Fruit fly (Drosophila melanogaster) whole organism, adult: ENCODE results near the gene CG43156.

Experiments used
- CG11617 ChIP-seq: fragments of 200-800 bp; sonication (Bioruptor generic); optimal IDR thresholded peaks from 2 replicates; lab custom pipeline; 2017; ENCODE audit warnings: mild to moderate bottlenecking, missing biosample characterization, missing genetic modification reagents, missing genetic modification characterization
- CG12768 ChIP-seq: fragments of 200-800 bp; sonication (Bioruptor generic); optimal IDR thresholded peaks from 2 replicates; lab custom pipeline; 2017; ENCODE audit warnings: missing biosample characterization, missing genetic modification characterization, mild to moderate bottlenecking, moderate library complexity, missing genetic modification reagents
- CG14711 ChIP-seq: fragments of 200-800 bp; sonication (Bioruptor generic); optimal IDR thresholded peaks from 2 replicates; lab custom pipeline; 2018; ENCODE audit warnings: missing biosample characterization, mild to moderate bottlenecking, missing genetic modification characterization, moderate library complexity
- CG33017 ChIP-seq: fragments of 200-800 bp; sonication (Bioruptor generic); optimal IDR thresholded peaks from 2 replicates; lab custom pipeline; 2018; ENCODE audit warnings: missing biosample characterization, mild to moderate bottlenecking, missing genetic modification characterization, moderate library complexity
- CG7045 ChIP-seq: fragments of 200-800 bp; sonication (Bioruptor generic); optimal IDR thresholded peaks from 2 replicates; lab custom pipeline; 2017; ENCODE audit warnings: missing biosample characterization, mild to moderate bottlenecking, missing genetic modification characterization
- CG7101 ChIP-seq: fragments of 200-800 bp; sonication (Bioruptor generic); optimal IDR thresholded peaks from 2 replicates; lab custom pipeline; 2018; ENCODE audit warnings: missing biosample characterization, mild to moderate bottlenecking, missing genetic modification characterization, moderate library complexity
- Clk ChIP-seq: fragments of 200-800 bp; sonication (Bioruptor generic); optimal IDR thresholded peaks from 2 replicates; lab custom pipeline; 2017; ENCODE audit warnings: missing biosample characterization, missing genetic modification characterization
- Crg-1 ChIP-seq: fragments of 200-800 bp; sonication (Bioruptor generic); optimal IDR thresholded peaks from 2 replicates; lab custom pipeline; 2016; ENCODE audit warnings: missing biosample characterization, missing genetic modification characterization
- Hr96 ChIP-seq: fragments of 200-800 bp; sonication (Bioruptor generic); optimal IDR thresholded peaks from 2 replicates; lab custom pipeline; 2016; ENCODE audit warnings: missing biosample characterization, missing genetic modification characterization
- bab1 ChIP-seq: fragments of 200-800 bp; sonication (Bioruptor generic); optimal IDR thresholded peaks from 3 replicates; lab custom pipeline; 2019; ENCODE audit warnings: missing biosample characterization, mild to moderate bottlenecking, missing genetic modification characterization, moderate library complexity
- cic ChIP-seq: fragments of 200-800 bp; sonication (Bioruptor generic); optimal IDR thresholded peaks from 2 replicates; lab custom pipeline; 2017; ENCODE audit warnings: missing biosample characterization, mild to moderate bottlenecking, missing genetic modification characterization, moderate library complexity
- cnc ChIP-seq, 2 experiments: fragments of >200 bp; optimal IDR thresholded peaks; 2 replicates each; lab custom pipeline; 2017
- kay ChIP-seq: fragments of 200-800 bp; sonication (Bioruptor generic); peaks from one replicate; lab custom pipeline; 2016; ENCODE audit warnings: missing biosample characterization, missing genetic modification characterization, borderline replicate concordance
- toe ChIP-seq: fragments of 200-800 bp; sonication (Bioruptor generic); optimal IDR thresholded peaks from 2 replicates; lab custom pipeline; 2016; ENCODE audit warnings: missing biosample characterization, missing genetic modification characterization

- TF ChIP-seq Clk (GFP tag; lab: Kevin White, UChicago) (no peak), CG33017 (tag; lab: Kevin White, UChicago) (no peak), CG11617 (peak; percentile 3), toe (GFP tag; lab: Kevin White, UChicago) (no peak), cnc (optimal IDR thresholded peaks at IDR 0.05; lab: Kevin White, UChicago) (no peak), CG14711 (tag; lab: Kevin White, UChicago) (no peak), kay (no peak), CG7045 (GFP tag; lab: Kevin White, UChicago) (no peak), bab1 (GFP tag; lab: Kevin White, UChicago) (no peak), cic (GFP tag; lab: Kevin White, UChicago) (no peak), CG12768 (GFP tag; lab: Kevin White, UChicago) (no peak), CG7101 (peak; percentile 35), Hr96 (GFP tag; lab: Kevin White, UChicago) (no peak), Crg-1 (GFP tag; lab: Kevin White, UChicago) (no peak)
Measured at dm6 chrX:11875146-11875830, 31.4 kb downstream of the CG43156 start.
